Fruit fly (Drosophila melanogaster): ENCODE measurements around the gene Eig71Eh.

Gene Eig71Eh

dm6 chr3L:15636978-15637377 lies 22.3 kb downstream of the Eig71Eh start (continued):
- no peak for TF ChIP-seq ato (GFP tag; IDR thresholded peaks at IDR 0.05; ENCODE audit: partially characterized antibody)
- no peak for TF ChIP-seq Ada2b (GFP tag; IDR thresholded peaks at IDR 0.05)
- TF ChIP-seq CG17829 (tag; optimal IDR thresholded peaks at IDR 0.05) = no peak
- TF ChIP-seq CG14860 (GFP tag; IDR thresholded peaks at IDR 0.05; ENCODE audit: partially characterized antibody) = no peak
- no peak for TF ChIP-seq E2f1 (GFP tag; IDR thresholded peaks at IDR 0.05)
- TF ChIP-seq Camta (GFP tag; optimal IDR thresholded peaks at IDR 0.05) = no peak
- TF ChIP-seq ttk (GFP tag; IDR thresholded peaks at IDR 0.05) = no peak
- TF ChIP-seq CG11093 (GFP tag; IDR thresholded peaks at IDR 0.05) = no peak
- no peak for TF ChIP-seq Sry-δ (GFP tag; optimal IDR thresholded peaks at IDR 0.05)
- TF ChIP-seq trh (GFP tag; optimal IDR thresholded peaks at IDR 0.05) = no peak
- TF ChIP-seq Mrtf (GFP tag; IDR thresholded peaks at IDR 0.05) = no peak
- TF ChIP-seq gfzf (GFP tag; optimal IDR thresholded peaks at IDR 0.05) = peak; percentile 44
- no peak for TF ChIP-seq Dbx (GFP tag; IDR thresholded peaks at IDR 0.05)
- TF ChIP-seq CG8924 (tag; optimal IDR thresholded peaks at IDR 0.05) = no peak
- TF ChIP-seq Dll (GFP tag; IDR thresholded peaks at IDR 0.05; ENCODE audit: partially characterized antibody) = 0 out of 4 replicates have a peak, but pooled peaks have one; percentile 21
- peak; percentile 54; the same call in 2 of the 3 replicates for TF ChIP-seq ci (GFP tag; IDR thresholded peaks at IDR 0.05)
- TF ChIP-seq Opbp (GFP tag; IDR thresholded peaks at IDR 0.05; ENCODE audit: partially characterized antibody) = peak; percentile 31; the same call in 1 of the 3 replicates
- TF ChIP-seq CG11560 (tag; IDR thresholded peaks at IDR 0.05) = no peak
- TF ChIP-seq Scr (GFP tag; IDR thresholded peaks at IDR 0.05; ENCODE audit: partially characterized antibody) = no peak
- no peak for TF ChIP-seq kah (GFP tag; optimal IDR thresholded peaks at IDR 0.05)
- no peak for TF ChIP-seq CG10431 (GFP tag; optimal IDR thresholded peaks at IDR 0.05)
- no peak for TF ChIP-seq Antp (GFP tag; optimal IDR thresholded peaks at IDR 0.05)
- TF ChIP-seq CG3163 (GFP tag; optimal IDR thresholded peaks at IDR 0.05) = no peak
- TF ChIP-seq slou (GFP tag; optimal IDR thresholded peaks at IDR 0.05) = no peak
- TF ChIP-seq crc (GFP tag; optimal IDR thresholded peaks at IDR 0.05) = no peak
- peak; percentile 71 for TF ChIP-seq sens (GFP tag)
- TF ChIP-seq Dp (GFP tag; optimal IDR thresholded peaks at IDR 0.05) = no peak
- no peak for TF ChIP-seq Oaz (GFP tag; IDR thresholded peaks at IDR 0.05)
- TF ChIP-seq schlank (tag; optimal IDR thresholded peaks at IDR 0.05) = no peak
- TF ChIP-seq Dref (GFP tag; IDR thresholded peaks at IDR 0.05) = no peak
- TF ChIP-seq Gsc (GFP tag; IDR thresholded peaks at IDR 0.05) = no peak
- no peak for TF ChIP-seq vvl (GFP tag; IDR thresholded peaks at IDR 0.05)
- no peak for TF ChIP-seq bowl (GFP tag; IDR thresholded peaks at IDR 0.05)
- no peak for TF ChIP-seq Sry-β (GFP tag; optimal IDR thresholded peaks at IDR 0.05)
- TF ChIP-seq CTCF (GFP tag; optimal IDR thresholded peaks at IDR 0.05) = peak; percentile 50
- no peak for TF ChIP-seq H2.0 (GFP tag; IDR thresholded peaks at IDR 0.05)
- TF ChIP-seq Ets97D (GFP tag; optimal IDR thresholded peaks at IDR 0.05) = peak; percentile 67
- TF ChIP-seq dmrt99B (tag; optimal IDR thresholded peaks at IDR 0.05) = no peak
- no peak for TF ChIP-seq CG16779 (GFP tag; IDR thresholded peaks at IDR 0.05)
- TF ChIP-seq exex (tag; optimal IDR thresholded peaks at IDR 0.05) = no peak
- no peak for TF ChIP-seq CG32532 (GFP tag; IDR thresholded peaks at IDR 0.05)
- TF ChIP-seq CoRest (tag; optimal IDR thresholded peaks at IDR 0.05) = peak; percentile 29
- TF ChIP-seq CG17802 (tag; optimal IDR thresholded peaks at IDR 0.05) = no peak
- TF ChIP-seq BEAF-32 (GFP tag; optimal IDR thresholded peaks at IDR 0.05) = no peak
- no peak for TF ChIP-seq Doc2 (GFP tag; IDR thresholded peaks at IDR 0.05)
- no peak for TF ChIP-seq tna (GFP tag; IDR thresholded peaks at IDR 0.05; ENCODE audit: partially characterized antibody)
- TF ChIP-seq CG10267 (tag; optimal IDR thresholded peaks at IDR 0.05) = peak; percentile 4
- TF ChIP-seq mam (GFP tag; optimal IDR thresholded peaks at IDR 0.05) = no peak
- TF ChIP-seq Hr78 (GFP tag; optimal IDR thresholded peaks at IDR 0.05) = no peak
- no peak for TF ChIP-seq NC2β (GFP tag; optimal IDR thresholded peaks at IDR 0.05)
- TF ChIP-seq Bdp1 (GFP tag; optimal IDR thresholded peaks at IDR 0.05) = no peak
- no peak for TF ChIP-seq CG14441 (GFP tag; IDR thresholded peaks at IDR 0.05)
- no peak for TF ChIP-seq kni (GFP tag; optimal IDR thresholded peaks at IDR 0.05)

Data from whole organism, embryonic.